Comparison of ENCODE assay signal across 2 worm cellular contexts in the genomic region with DNA sequence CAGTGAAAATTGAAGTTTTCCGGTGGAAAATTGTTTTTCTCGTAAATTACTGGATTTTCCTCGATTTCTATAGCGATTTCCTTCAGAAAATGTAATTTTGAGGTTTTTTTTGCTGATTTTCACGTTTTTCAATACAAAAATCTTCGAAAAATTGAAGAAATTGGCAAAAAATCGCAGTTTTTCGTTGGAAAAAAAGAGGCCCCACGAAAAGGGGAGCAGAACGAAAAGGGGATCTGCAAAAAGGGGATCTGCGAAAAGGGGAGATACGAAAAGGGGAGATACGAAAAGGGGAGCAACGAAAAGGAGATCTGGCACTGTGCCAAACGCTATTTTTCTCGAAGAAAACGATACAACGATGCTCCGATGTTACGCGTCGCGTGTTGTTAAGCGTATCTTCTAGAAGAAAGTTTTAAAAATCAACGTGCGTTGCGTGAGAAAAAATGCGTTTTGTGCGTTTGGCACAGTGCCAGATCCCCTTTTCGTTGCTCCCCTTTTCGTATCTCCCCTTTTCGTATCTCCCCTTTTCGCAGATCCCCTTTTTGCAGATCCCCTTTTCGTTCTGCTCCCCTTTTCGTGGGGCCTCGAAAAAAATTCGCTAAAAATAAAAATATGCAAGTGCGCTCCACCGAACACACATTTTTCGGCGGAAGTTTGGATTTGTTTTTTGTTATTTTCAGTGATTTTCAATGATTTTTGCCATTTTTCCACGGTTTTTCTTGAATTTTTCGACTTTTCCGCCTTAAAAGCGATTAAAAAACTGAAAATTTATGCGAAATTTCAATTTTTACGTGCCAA.
A peak's percentile ranks its signal among the peaks of the same experiment; 100 is the strongest.
TF ChIP-seq lines count a peak whose summit lies in the region.

No protein-coding gene starts in this region.

TF ChIP-seq in whole organism, L4 larva, 104 proteins besides CTCF, POLR2A, EP300 and RAD21 (continued from another document):
- TF ChIP-seq arid-1 (GFP tag; conservative IDR thresholded peaks at IDR 0.05; lab: Robert Waterston, UW) (peak; percentile 59; the same call in 1 of the 2 replicates), F37D6.2 (tag; optimal IDR thresholded peaks at IDR 0.05; lab: Kevin White, UChicago) (peak; percentile 34), Y48G9A.11 (GFP tag; IDR thresholded peaks at IDR 0.05; lab: Robert Waterston, UW) (peak; percentile 80; the same call in 1 of the 2 replicates), vab-7 (GFP tag; IDR thresholded peaks at IDR 0.05; lab: Robert Waterston, UW) (peak; percentile 69), lin-13 (GFP tag; optimal IDR thresholded peaks at IDR 0.05; lab: Kevin White, UChicago) (peak; percentile 30), lsy-2 (tag; optimal IDR thresholded peaks at IDR 0.05; lab: Kevin White, UChicago) (peak in 1 of 2 experiments; percentile 47), rbr-2 (tag; optimal IDR thresholded peaks at IDR 0.05; lab: Kevin White, UChicago) (peak; percentile 51), mes-2 (tag; optimal IDR thresholded peaks at IDR 0.05; lab: Kevin White, UChicago; ENCODE audit: poor library complexity, severe bottlenecking) (peak; percentile 87), hif-1 (tag; optimal IDR thresholded peaks at IDR 0.05; lab: Kevin White, UChicago) (peak in 1 of 2 experiments; percentile 17)

TF ChIP-seq in whole organism, late embryonic, 69 proteins besides CTCF, POLR2A, EP300 and RAD21 (continued from another document):
- TF ChIP-seq F13H6.1 (tag; optimal IDR thresholded peaks at IDR 0.05; lab: Kevin White, UChicago) (peak; percentile 66), zip-5 (tag; optimal IDR thresholded peaks at IDR 0.05; lab: Kevin White, UChicago) (peak; percentile 47), hlh-6 (tag; optimal IDR thresholded peaks at IDR 0.05; lab: Kevin White, UChicago) (peak; percentile 14)
TF ChIP-seq in whole organism, late embryonic: peak in this region for 25; not testable (repeated sequence) for 44.
